Fruit fly (Drosophila melanogaster) Kc167 (cell line): ENCODE measurements around the gene CG6418.

ENCODE experiments used
- Myc ChIP-seq: fragments of >200 bp; optimal IDR thresholded peaks from 2 replicates; lab custom pipeline; 2017; ENCODE audit warnings: missing external identifiers
- insv ChIP-seq: fragments of >200 bp; optimal IDR thresholded peaks from 3 replicates; lab custom pipeline; 2018; ENCODE audit warnings: missing external identifiers
- psq ChIP-seq: fragments of >200 bp; optimal IDR thresholded peaks from 2 replicates; lab custom pipeline; 2017; ENCODE audit warnings: missing external identifiers
- ttk ChIP-seq: sonication (Bioruptor generic); optimal IDR thresholded peaks from 2 replicates; lab custom pipeline; 2017; ENCODE audit warnings: missing external identifiers

dm6 chr3L:10858569-10858968 is 20.3 kb downstream of the CG6418 start:
- TF ChIP-seq ttk (lab: Kevin White, UChicago), result no peak
- no peak for TF ChIP-seq psq (lab: Kevin White, UChicago)
- no peak for TF ChIP-seq Myc (lab: Kevin White, UChicago)
- TF ChIP-seq insv (lab: Kevin White, UChicago), result no peak
